Worm (Caenorhabditis elegans) whole organism, early embryonic: ENCODE data around the gene tsp-4.

Source experiments
- B0310.2 ChIP-seq: sonication (generic microtip); optimal IDR thresholded peaks from 2 replicates; lab custom pipeline; 2016; ENCODE audit warnings: mild to moderate bottlenecking, missing genetic modification characterization, missing compliant biosample characterization
- F13C5.2 ChIP-seq: sonication (generic microtip); optimal IDR thresholded peaks from 2 replicates; lab custom pipeline; 2017; ENCODE audit warnings: mild to moderate bottlenecking, missing genetic modification characterization, inconsistent platforms, missing compliant biosample characterization
- aly-1 ChIP-seq: sonication (generic microtip); optimal IDR thresholded peaks from 2 replicates; lab custom pipeline; 2016; ENCODE audit warnings: missing genetic modification characterization, missing compliant biosample characterization
- ama-1 ChIP-seq: fragments of 150-350 bp; optimal IDR thresholded peaks from 2 replicates; lab custom pipeline; 2014
- ceh-13 ChIP-seq: fragments of 200-800 bp; sonication (Bioruptor generic); optimal IDR thresholded peaks from 2 replicates; lab custom pipeline; 2018; ENCODE audit warnings: mild to moderate bottlenecking, missing genetic modification characterization, missing compliant biosample characterization
- ceh-36 ChIP-seq: sonication (generic microtip); optimal IDR thresholded peaks from 2 replicates; lab custom pipeline; 2016; ENCODE audit warnings: missing genetic modification characterization, inconsistent platforms, missing compliant biosample characterization
- ets-7 ChIP-seq: sonication (generic microtip); optimal IDR thresholded peaks from 2 replicates; lab custom pipeline; 2016; ENCODE audit warnings: missing genotype, missing genetic modification characterization, missing compliant biosample characterization
- flt-1 ChIP-seq: fragments of 200-800 bp; sonication (Bioruptor generic); IDR thresholded peaks from 2 replicates; pipeline ENCODE4 v1.3.6; 2022; ENCODE audit warnings: missing genetic modification characterization, missing compliant biosample characterization
- hmbx-1 ChIP-seq: sonication (generic microtip); optimal IDR thresholded peaks from 2 replicates; lab custom pipeline; 2016; ENCODE audit warnings: mild to moderate bottlenecking, missing genetic modification characterization, missing compliant biosample characterization
- hmg-4 ChIP-seq: fragments of 200-800 bp; sonication (Bioruptor generic); optimal IDR thresholded peaks from 2 replicates; lab custom pipeline; 2018; ENCODE audit warnings: mild to moderate bottlenecking, missing genetic modification characterization, missing compliant biosample characterization
- hnd-1 ChIP-seq: sonication (generic microtip); optimal IDR thresholded peaks from 2 replicates; lab custom pipeline; 2016; ENCODE audit warnings: missing genetic modification characterization, missing compliant biosample characterization
- pes-1 ChIP-seq: fragments of 200-800 bp; sonication (Bioruptor generic); IDR thresholded peaks from 2 replicates; pipeline ENCODE4 v1.3.6; 2022; ENCODE audit warnings: missing genetic modification reagents, missing genetic modification characterization, missing compliant biosample characterization
- scrt-1 ChIP-seq: fragments of 200-800 bp; sonication (Bioruptor generic); IDR thresholded peaks from 2 replicates; pipeline ENCODE4 v1.3.6; 2022; ENCODE audit warnings: missing genetic modification characterization, missing compliant biosample characterization
- sea-1 ChIP-seq: fragments of 200-800 bp; sonication (Bioruptor generic); conservative IDR thresholded peaks from 2 replicates; pipeline ENCODE4 v1.3.6; 2022; ENCODE audit warnings: missing genetic modification characterization, missing compliant biosample characterization
- tbx-11 ChIP-seq: fragments of 200-800 bp; sonication (Bioruptor generic); IDR thresholded peaks from 2 replicates; pipeline ENCODE4 v1.3.6; 2022; ENCODE audit warnings: missing genetic modification characterization, missing compliant biosample characterization
- tbx-37 ChIP-seq: fragments of 200-800 bp; sonication (Bioruptor generic); conservative IDR thresholded peaks from 2 replicates; pipeline ENCODE4 v1.3.6; 2022; ENCODE audit warnings: missing genetic modification reagents, missing genetic modification characterization, missing compliant biosample characterization
- tra-4 ChIP-seq: sonication (generic microtip); optimal IDR thresholded peaks from 2 replicates; lab custom pipeline; 2017; ENCODE audit warnings: missing genetic modification characterization, missing compliant biosample characterization

tsp-4 gene

DNA sequence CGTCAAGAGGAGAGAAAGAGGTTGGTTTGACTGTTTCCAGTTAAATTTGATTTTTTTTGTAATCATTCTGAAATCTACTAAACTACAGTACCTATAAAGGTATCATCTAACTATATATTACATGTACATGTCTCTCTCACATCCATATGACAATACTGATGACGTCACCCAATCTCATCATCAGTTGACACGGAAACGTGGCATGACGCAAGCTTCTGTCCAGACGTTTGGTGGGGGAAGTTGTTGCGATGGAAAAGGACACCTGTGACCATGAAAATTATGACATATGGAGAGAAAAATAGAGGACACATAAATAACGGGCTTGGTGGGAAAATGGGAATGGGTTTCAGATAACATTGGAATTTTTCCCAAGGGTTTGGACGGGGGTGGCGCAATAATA, 29.0 kb upstream of the tsp-4 start:
- TF ChIP-seq hmbx-1 (tag; lab: Kevin White, UChicago) (no peak), ama-1 (lab: Kevin White, UChicago) (no peak), scrt-1 (no peak), B0310.2 (tag; lab: Kevin White, UChicago) (no peak), ceh-13 (GFP tag; lab: Kevin White, UChicago) (no peak), ceh-36 (tag; lab: Kevin White, UChicago) (no peak), ets-7 (no peak), aly-1 (tag; lab: Kevin White, UChicago) (no peak), hmg-4 (GFP tag; lab: Kevin White, UChicago) (no peak), tbx-37 (GFP tag; lab: Robert Waterston, UW) (no peak), tbx-11 (no peak), tra-4 (tag; lab: Kevin White, UChicago) (no peak), sea-1 (no peak), hnd-1 (tag; lab: Kevin White, UChicago) (no peak), F13C5.2 (tag; lab: Kevin White, UChicago) (no peak)

- TF ChIP-seq hnd-1 (tag; lab: Kevin White, UChicago) (no peak), tbx-37 (GFP tag; lab: Robert Waterston, UW) (no peak)
Observed at ce11 chrIV:12547824-12548223, 27.8 kb upstream of the tsp-4 start, which contains the start of gene ipmk-1. Gene ipmk-1 (plus strand): TSS chrIV:12548124.

ce11 chrIV:12545902-12546301, 25.9 kb upstream of the tsp-4 start:
- TF ChIP-seq flt-1 (no peak), hmbx-1 (tag; lab: Kevin White, UChicago) (no peak), pes-1 (peak; percentile 33; the same call in 1 of the 2 replicates), tbx-11 (no peak), hmg-4 (GFP tag; lab: Kevin White, UChicago) (peak; percentile 47), aly-1 (tag; lab: Kevin White, UChicago) (no peak), F13C5.2 (tag; lab: Kevin White, UChicago) (no peak), scrt-1 (no peak), tbx-37 (GFP tag; lab: Robert Waterston, UW) (peak; percentile 45; the same call in 1 of the 2 replicates), ets-7 (no peak), B0310.2 (tag; lab: Kevin White, UChicago) (no peak), ceh-36 (tag; lab: Kevin White, UChicago) (peak; percentile 71), ceh-13 (GFP tag; lab: Kevin White, UChicago) (no peak), hnd-1 (tag; lab: Kevin White, UChicago) (no peak), ama-1 (lab: Kevin White, UChicago) (peak; percentile 71), sea-1 (no peak), tra-4 (tag; lab: Kevin White, UChicago) (no peak)

DNA sequence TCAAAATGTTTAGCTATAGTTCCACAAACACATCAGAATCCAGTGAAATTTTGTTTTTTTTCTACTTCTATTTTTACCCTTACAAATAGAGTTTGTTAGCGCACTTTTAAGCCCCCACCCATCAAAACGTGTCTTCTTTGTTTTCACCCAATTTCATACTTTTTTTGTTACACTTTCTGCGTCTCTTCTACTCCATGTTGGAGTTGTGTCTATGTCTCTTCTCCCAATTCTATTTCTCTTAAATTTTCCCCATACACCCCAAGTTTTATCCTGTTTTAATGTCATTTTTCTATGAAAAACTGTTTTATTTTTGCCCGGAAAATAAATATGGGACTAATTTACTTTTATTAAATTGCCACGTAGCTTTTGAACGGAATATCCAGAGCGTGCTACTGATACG, 25.3 kb upstream of the tsp-4 start:
- no peak for TF ChIP-seq F13C5.2 (tag; lab: Kevin White, UChicago)
- TF ChIP-seq scrt-1: no peak
- TF ChIP-seq ceh-13 (GFP tag; lab: Kevin White, UChicago): no peak
- TF ChIP-seq pes-1: no peak
- TF ChIP-seq hmbx-1 (tag; lab: Kevin White, UChicago): no peak
- no peak for TF ChIP-seq sea-1
- TF ChIP-seq tbx-37 (GFP tag; lab: Robert Waterston, UW): no peak
- TF ChIP-seq hnd-1 (tag; lab: Kevin White, UChicago): no peak
- no peak for TF ChIP-seq aly-1 (tag; lab: Kevin White, UChicago)
- no peak for TF ChIP-seq ceh-36 (tag; lab: Kevin White, UChicago)
- TF ChIP-seq ama-1 (lab: Kevin White, UChicago): no peak
- no peak for TF ChIP-seq tbx-11
- no peak for TF ChIP-seq ets-7
- TF ChIP-seq B0310.2 (tag; lab: Kevin White, UChicago): no peak

DNA sequence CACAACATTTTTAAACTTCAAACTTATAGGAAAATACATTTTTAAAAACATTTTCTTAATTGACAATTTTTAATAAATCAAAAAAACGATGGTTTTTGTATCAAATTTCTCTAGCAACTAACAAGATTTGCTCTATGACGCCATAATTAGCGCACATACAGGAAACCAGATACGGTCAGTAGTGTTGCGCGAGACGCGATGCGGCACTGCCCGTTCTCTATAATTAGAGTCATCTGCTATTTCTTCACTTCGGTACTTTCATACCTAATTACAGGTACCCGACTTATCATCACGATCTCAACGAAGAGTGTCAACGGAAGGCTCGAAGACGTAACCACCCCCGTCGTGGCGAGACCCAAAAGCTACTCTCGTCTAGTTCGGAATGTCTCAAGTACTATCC, 24.6 kb upstream of the tsp-4 start:
- TF ChIP-seq ceh-13 (GFP tag; lab: Kevin White, UChicago) (no peak), F13C5.2 (tag; lab: Kevin White, UChicago) (no peak), flt-1 (0 out of 2 replicates have a peak, but pooled peaks have one; percentile 12), tbx-11 (no peak), ceh-36 (tag; lab: Kevin White, UChicago) (peak; percentile 5), tra-4 (tag; lab: Kevin White, UChicago) (no peak), pes-1 (peak; percentile 24; the same call in 1 of the 2 replicates), B0310.2 (tag; lab: Kevin White, UChicago) (peak; percentile 28), aly-1 (tag; lab: Kevin White, UChicago) (no peak), sea-1 (no peak), scrt-1 (no peak), hmbx-1 (tag; lab: Kevin White, UChicago) (no peak), hmg-4 (GFP tag; lab: Kevin White, UChicago) (no peak)

- TF ChIP-seq flt-1 (no peak), scrt-1 (no peak)
Observed at ce11 chrIV:12542011-12542410, 22.0 kb upstream of the tsp-4 start, which contains the start of gene ham-1. Gene ham-1 (plus strand): TSS chrIV:12542183.

DNA sequence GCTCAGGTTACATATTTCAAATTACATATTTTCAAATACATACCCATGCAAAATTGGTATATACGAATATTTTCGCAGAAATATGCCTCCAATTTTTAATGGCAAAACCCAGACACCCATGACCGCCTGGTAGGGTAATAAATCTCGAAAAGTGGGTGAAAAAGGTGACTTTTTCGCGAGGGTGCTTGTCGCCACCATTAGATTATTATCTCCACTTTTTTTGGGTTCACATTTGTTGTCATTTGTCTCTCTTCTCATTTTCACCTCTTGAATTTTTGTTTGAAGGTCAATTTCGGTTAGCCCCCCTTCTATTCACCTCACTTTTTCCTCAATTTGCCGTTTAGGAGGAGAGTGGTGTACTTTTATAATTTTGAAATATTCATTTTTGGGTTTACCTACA, 20.2 kb upstream of the tsp-4 start:
- no peak for TF ChIP-seq tbx-11
- no peak for TF ChIP-seq B0310.2 (tag; lab: Kevin White, UChicago)
- no peak for TF ChIP-seq flt-1
- TF ChIP-seq hnd-1 (tag; lab: Kevin White, UChicago): no peak
- no peak for TF ChIP-seq ets-7
- no peak for TF ChIP-seq sea-1
- no peak for TF ChIP-seq tbx-37 (GFP tag; lab: Robert Waterston, UW)
- TF ChIP-seq ama-1 (lab: Kevin White, UChicago): no peak
- TF ChIP-seq hmbx-1 (tag; lab: Kevin White, UChicago): no peak
- no peak for TF ChIP-seq ceh-36 (tag; lab: Kevin White, UChicago)
- no peak for TF ChIP-seq ceh-13 (GFP tag; lab: Kevin White, UChicago)
- no peak for TF ChIP-seq F13C5.2 (tag; lab: Kevin White, UChicago)
- TF ChIP-seq hmg-4 (GFP tag; lab: Kevin White, UChicago): no peak

DNA sequence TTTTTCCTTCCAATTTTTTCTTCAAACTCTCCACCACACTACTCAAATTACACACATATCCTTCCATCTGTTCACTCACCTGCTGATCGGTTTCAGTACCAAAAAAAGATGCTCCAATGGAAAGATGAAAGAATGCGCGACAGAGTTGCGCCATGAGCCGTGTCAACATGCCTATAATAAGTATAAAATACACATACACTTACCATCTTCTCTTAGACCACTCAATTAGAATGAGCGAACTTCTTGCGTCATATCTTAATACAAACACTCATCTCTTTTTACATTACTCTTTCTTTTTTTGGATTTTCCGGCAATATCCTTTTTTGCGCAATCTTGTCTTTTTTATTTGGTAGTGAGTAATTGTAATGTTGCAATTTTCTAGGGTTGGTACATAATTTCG, 17.6 kb upstream of the tsp-4 start:
- no peak for TF ChIP-seq hmbx-1 (tag; lab: Kevin White, UChicago)
- no peak for TF ChIP-seq ets-7
- no peak for TF ChIP-seq tbx-11
- TF ChIP-seq hnd-1 (tag; lab: Kevin White, UChicago): no peak
- TF ChIP-seq pes-1: no peak
- TF ChIP-seq sea-1: no peak
- TF ChIP-seq ceh-36 (tag; lab: Kevin White, UChicago): no peak
- no peak for TF ChIP-seq hmg-4 (GFP tag; lab: Kevin White, UChicago)
- no peak for TF ChIP-seq scrt-1
- TF ChIP-seq aly-1 (tag; lab: Kevin White, UChicago): no peak
- no peak for TF ChIP-seq tbx-37 (GFP tag; lab: Robert Waterston, UW)
- no peak for TF ChIP-seq ceh-13 (GFP tag; lab: Kevin White, UChicago)
- TF ChIP-seq F13C5.2 (tag; lab: Kevin White, UChicago): no peak
- TF ChIP-seq flt-1: no peak
- TF ChIP-seq ama-1 (lab: Kevin White, UChicago): no peak
- TF ChIP-seq B0310.2 (tag; lab: Kevin White, UChicago): no peak
- TF ChIP-seq tra-4 (tag; lab: Kevin White, UChicago): no peak
